Worm (Caenorhabditis elegans) whole organism, mixed stage, embryonic: ENCODE results near the gene srx-63.

Experiments used
- bed-3 ChIP-seq: fragments of 200-800 bp; sonication (Bioruptor generic); optimal IDR thresholded peaks from 3 replicates; lab custom pipeline; 2018; ENCODE audit warnings: mild to moderate bottlenecking, missing genetic modification characterization, moderate library complexity, missing compliant biosample characterization
- blmp-1 ChIP-seq: fragments of 150-350 bp; optimal IDR thresholded peaks from 2 replicates; lab custom pipeline; 2014; ENCODE audit warnings: missing biosample characterization, missing genetic modification characterization
- ceh-39 ChIP-seq: fragments of 150-350 bp; optimal IDR thresholded peaks from 2 replicates; lab custom pipeline; 2014; ENCODE audit warnings: missing biosample characterization, missing genetic modification characterization
- cnd-1 ChIP-seq: fragments of 200-800 bp; sonication (Bioruptor generic); optimal IDR thresholded peaks from 2 replicates; lab custom pipeline; 2018; ENCODE audit warnings: mild to moderate bottlenecking, missing genetic modification characterization, missing compliant biosample characterization
- drap-1 ChIP-seq: fragments of 200-800 bp; sonication (Bioruptor generic); optimal IDR thresholded peaks from 3 replicates; lab custom pipeline; 2018; ENCODE audit warnings: mild to moderate bottlenecking, missing genetic modification characterization, missing compliant biosample characterization
- elt-1 ChIP-seq: sonication (generic microtip); optimal IDR thresholded peaks from 2 replicates; lab custom pipeline; 2017; ENCODE audit warnings: missing genetic modification characterization, mild to moderate bottlenecking, missing compliant biosample characterization, antibody characterized with exemption, moderate library complexity, borderline replicate concordance; ENCODE audit not compliant: insufficient read depth
- elt-3 ChIP-seq: fragments of 150-350 bp; optimal IDR thresholded peaks from 2 replicates; lab custom pipeline; 2014; ENCODE audit warnings: missing biosample characterization, missing genetic modification characterization
- flh-1 ChIP-seq: fragments of 200-800 bp; sonication (Bioruptor generic); optimal IDR thresholded peaks from 2 replicates; lab custom pipeline; 2018; ENCODE audit warnings: mild to moderate bottlenecking, missing genetic modification characterization, moderate library complexity, missing compliant biosample characterization
- ham-2 ChIP-seq: fragments of 200-800 bp; sonication (Bioruptor generic); optimal IDR thresholded peaks from 2 replicates; lab custom pipeline; 2018; ENCODE audit warnings: mild to moderate bottlenecking, missing genetic modification characterization, missing compliant biosample characterization
- hlh-1 ChIP-seq: fragments of 150-350 bp; optimal IDR thresholded peaks from 2 replicates; lab custom pipeline; 2014; ENCODE audit warnings: missing biosample characterization, missing genetic modification reagents, missing genetic modification characterization
- lin-13 ChIP-seq: fragments of 150-350 bp; optimal IDR thresholded peaks from 2 replicates; lab custom pipeline; 2014; ENCODE audit warnings: missing biosample characterization, missing genetic modification characterization
- lin-32 ChIP-seq: fragments of 200-800 bp; sonication (Bioruptor generic); optimal IDR thresholded peaks from 2 replicates; lab custom pipeline; 2018; ENCODE audit warnings: mild to moderate bottlenecking, missing genetic modification characterization, missing compliant biosample characterization
- mab-5 ChIP-seq: fragments of 150-350 bp; optimal IDR thresholded peaks from 2 replicates; lab custom pipeline; 2014; ENCODE audit warnings: missing biosample characterization, missing genetic modification characterization
- mep-1 ChIP-seq: fragments of 150-350 bp; optimal IDR thresholded peaks from 2 replicates; lab custom pipeline; 2017; ENCODE audit warnings: missing biosample characterization, missing genetic modification reagents, missing genetic modification characterization, inconsistent platforms
- mls-2 ChIP-seq: sonication (generic microtip); optimal IDR thresholded peaks from 2 replicates; lab custom pipeline; 2016; ENCODE audit warnings: mild to moderate bottlenecking, missing genetic modification characterization, moderate library complexity, missing compliant biosample characterization
- nhr-12 ChIP-seq: fragments of 150-350 bp; optimal IDR thresholded peaks from 2 replicates; lab custom pipeline; 2014; ENCODE audit warnings: missing biosample characterization, missing genetic modification characterization
- nhr-2 ChIP-seq: fragments of 150-350 bp; optimal IDR thresholded peaks from 2 replicates; lab custom pipeline; 2014; ENCODE audit warnings: missing biosample characterization, missing genetic modification characterization
- nhr-237 ChIP-seq: fragments of 150-350 bp; optimal IDR thresholded peaks from 2 replicates; lab custom pipeline; 2014; ENCODE audit warnings: missing biosample characterization, missing genetic modification characterization
- nhr-28 ChIP-seq: fragments of 150-350 bp; optimal IDR thresholded peaks from 2 replicates; lab custom pipeline; 2014; ENCODE audit warnings: missing biosample characterization, missing genetic modification characterization
- nhr-76 ChIP-seq: sonication (generic microtip); optimal IDR thresholded peaks from 2 replicates; lab custom pipeline; 2017; ENCODE audit warnings: missing biosample characterization, missing genetic modification characterization
- sem-2 ChIP-seq: fragments of 200-800 bp; sonication (Bioruptor generic); optimal IDR thresholded peaks from 2 replicates; lab custom pipeline; 2018; ENCODE audit warnings: mild to moderate bottlenecking, missing genetic modification characterization, missing compliant biosample characterization
- snpc-4 ChIP-seq: fragments of 150-350 bp; optimal IDR thresholded peaks from 2 replicates; lab custom pipeline; 2014; ENCODE audit warnings: missing biosample characterization, missing genetic modification characterization
- sptf-1 ChIP-seq: sonication (generic microtip); optimal IDR thresholded peaks from 2 replicates; lab custom pipeline; 2017; ENCODE audit warnings: mild to moderate bottlenecking, missing genetic modification characterization, moderate library complexity, missing compliant biosample characterization
- unc-120 ChIP-seq: sonication (generic microtip); optimal IDR thresholded peaks from 2 replicates; lab custom pipeline; 2017; ENCODE audit warnings: missing genetic modification characterization, missing compliant biosample characterization; ENCODE audit not compliant: poor library complexity, severe bottlenecking
- unc-39 ChIP-seq: fragments of 150-350 bp; optimal IDR thresholded peaks from 2 replicates; lab custom pipeline; 2014; ENCODE audit warnings: missing biosample characterization, missing genetic modification characterization
- unc-62 ChIP-seq: fragments of 150-350 bp; optimal IDR thresholded peaks from 2 replicates; lab custom pipeline; 2014; ENCODE audit warnings: missing biosample characterization, missing genetic modification reagents, missing genetic modification characterization

srx-63 gene

DNA sequence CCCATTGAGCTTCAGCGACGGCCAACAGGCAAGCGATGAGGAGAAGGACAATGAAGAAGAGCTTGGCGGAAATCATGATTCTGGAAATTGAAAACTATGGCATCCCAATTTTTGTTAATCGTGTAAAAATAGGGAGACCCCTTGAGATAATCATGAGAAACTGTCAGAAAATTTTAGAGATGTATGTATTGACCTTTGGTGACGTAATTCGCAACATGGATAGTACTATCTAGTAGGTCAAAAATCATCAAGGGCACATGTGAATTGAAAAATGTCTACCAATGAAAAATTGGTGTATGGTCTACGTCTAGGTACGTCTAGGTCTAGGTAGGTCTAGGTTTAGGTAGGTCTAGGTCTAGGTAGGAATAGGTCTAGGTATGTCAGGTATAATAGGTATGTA is 47.6 kb downstream of the srx-63 start, which contains the start of gene nlp-34:
Gene nlp-34, minus strand, starts transcription at position 82 of the 400 bp plus-strand sequence.
- no peak for TF ChIP-seq nhr-76 (tag; lab: Kevin White, UChicago)
- TF ChIP-seq elt-3, result no peak
- no peak for TF ChIP-seq lin-13
- TF ChIP-seq ham-2 (GFP tag; lab: Kevin White, UChicago), result no peak
- no peak for TF ChIP-seq unc-120 (tag; lab: Kevin White, UChicago)
- no peak for TF ChIP-seq bed-3 (GFP tag; lab: Kevin White, UChicago)
- no peak for TF ChIP-seq flh-1
- no peak for TF ChIP-seq nhr-2 (tag; lab: Kevin White, UChicago)
- TF ChIP-seq sem-2, result no peak
- TF ChIP-seq ceh-39 (tag; lab: Kevin White, UChicago), result no peak
- TF ChIP-seq sptf-1 (tag; lab: Kevin White, UChicago), result no peak
- TF ChIP-seq mab-5 (tag; lab: Kevin White, UChicago), result no peak
- TF ChIP-seq unc-39, result no peak
- TF ChIP-seq mls-2 (tag; lab: Kevin White, UChicago), result no peak
- TF ChIP-seq nhr-28 (tag; lab: Kevin White, UChicago), result no peak
- no peak for TF ChIP-seq elt-1
- no peak for TF ChIP-seq unc-62
- TF ChIP-seq nhr-237 (tag; lab: Kevin White, UChicago), result no peak
- TF ChIP-seq lin-32 (GFP tag; lab: Kevin White, UChicago), result no peak

- TF ChIP-seq elt-3 (peak; percentile 93), elt-1 (peak; percentile 13), mls-2 (tag; lab: Kevin White, UChicago) (no peak), nhr-237 (tag; lab: Kevin White, UChicago) (peak; percentile 15)
Observed at ce11 chrV:3979819-3980218, 48.4 kb downstream of the srx-63 start, which contains the start of gene nlp-31. nlp-31 (plus strand) TSS chrV:3980055.

ce11 chrV:3980228-3980933 is 49.0 kb downstream of the srx-63 start:
- TF ChIP-seq sptf-1 (tag; lab: Kevin White, UChicago) (no peak), flh-1 (no peak), cnd-1 (no peak), blmp-1 (tag; lab: Kevin White, UChicago) (no peak), nhr-12 (tag; lab: Kevin White, UChicago) (no peak), lin-13 (no peak)

DNA sequence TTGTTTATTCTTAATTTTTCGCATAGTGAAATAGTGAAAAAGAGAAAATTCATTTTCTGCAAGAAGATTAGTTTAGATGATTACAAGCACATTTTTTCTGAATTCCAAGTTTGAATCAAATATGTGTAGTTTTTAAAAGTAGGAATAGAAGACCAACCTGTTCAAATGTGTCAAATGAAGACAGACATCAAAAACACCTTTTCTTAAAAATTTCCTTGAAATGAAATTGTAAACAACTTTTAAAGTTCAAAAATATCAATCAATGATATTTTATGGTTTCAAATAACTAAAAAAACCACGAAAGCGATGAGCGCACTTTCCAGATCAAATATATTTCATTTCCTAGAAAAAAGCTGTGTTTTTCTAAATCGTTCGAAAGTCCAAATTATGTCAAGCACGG is 50.3 kb downstream of the srx-63 start, which contains the start of gene nlp-30:
Gene nlp-30, plus strand, starts transcription at position 301 of the 400 bp plus-strand sequence.
- TF ChIP-seq nhr-2 (tag; lab: Kevin White, UChicago) (no peak), sem-2 (no peak), mep-1 (no peak), hlh-1 (tag; lab: Kevin White, UChicago) (no peak), nhr-76 (tag; lab: Kevin White, UChicago) (no peak), cnd-1 (no peak), drap-1 (GFP tag; lab: Kevin White, UChicago) (no peak), elt-3 (no peak), ham-2 (GFP tag; lab: Kevin White, UChicago) (no peak), elt-1 (no peak), lin-13 (no peak), snpc-4 (no peak)
